Fruit fly (Drosophila melanogaster) whole organism, embryonic: ENCODE measurements around the gene clumsy.

Source experiments
- CG10543 ChIP-seq: fragments of 200-800 bp; sonication (Bioruptor generic); optimal IDR thresholded peaks from 3 replicates; lab custom pipeline; 2017; ENCODE audit warnings: missing biosample characterization, mild to moderate bottlenecking, missing genetic modification characterization, moderate library complexity
- CG12104 ChIP-seq: fragments of 200-800 bp; sonication (Bioruptor generic); optimal IDR thresholded peaks from 3 replicates; lab custom pipeline; 2016; ENCODE audit warnings: missing biosample characterization, missing genetic modification characterization
- CG12236 ChIP-seq: fragments of 200-800 bp; sonication (Bioruptor generic); optimal IDR thresholded peaks from 2 replicates; lab custom pipeline; 2016; ENCODE audit warnings: missing biosample characterization, missing genetic modification characterization
- CG12744 ChIP-seq: fragments of 200-800 bp; sonication (Bioruptor generic); optimal IDR thresholded peaks from 2 replicates; lab custom pipeline; 2016; ENCODE audit warnings: missing biosample characterization, missing genetic modification characterization
- CG14710 ChIP-seq: fragments of 200-800 bp; sonication (Bioruptor generic); optimal IDR thresholded peaks from 3 replicates; lab custom pipeline; 2019; ENCODE audit warnings: missing biosample characterization, mild to moderate bottlenecking, missing genetic modification characterization, moderate library complexity
- CG15479 ChIP-seq: fragments of 200-800 bp; sonication (Bioruptor generic); optimal IDR thresholded peaks from 3 replicates; lab custom pipeline; 2019; ENCODE audit warnings: missing biosample characterization, mild to moderate bottlenecking, missing genetic modification characterization, moderate library complexity
- CG15696 ChIP-seq: fragments of 200-800 bp; sonication (Bioruptor generic); optimal IDR thresholded peaks from 2 replicates; lab custom pipeline; 2019; ENCODE audit warnings: missing biosample characterization, mild to moderate bottlenecking, missing genetic modification characterization, moderate library complexity
- CG17328 ChIP-seq: fragments of 200-800 bp; sonication (Bioruptor generic); IDR thresholded peaks from 2 replicates; pipeline ENCODE4 v1.3.6; 2022; ENCODE audit warnings: missing biosample characterization, missing genetic modification characterization
- CG17385 ChIP-seq: fragments of 200-800 bp; sonication (Bioruptor generic); optimal IDR thresholded peaks from 3 replicates; lab custom pipeline; 2018; ENCODE audit warnings: missing biosample characterization, mild to moderate bottlenecking, missing genetic modification characterization
- CG17802 ChIP-seq: fragments of 200-800 bp; sonication (Bioruptor generic); optimal IDR thresholded peaks from 2 replicates; lab custom pipeline; 2018; ENCODE audit warnings: missing biosample characterization, mild to moderate bottlenecking, missing genetic modification characterization, moderate library complexity
- CG18011 ChIP-seq: fragments of 200-800 bp; sonication (Bioruptor generic); optimal IDR thresholded peaks from 2 replicates; lab custom pipeline; 2017; ENCODE audit warnings: missing biosample characterization, missing genetic modification characterization, mild to moderate bottlenecking, moderate library complexity, missing genotype
- CG30431 ChIP-seq: fragments of 200-800 bp; sonication (Bioruptor generic); optimal IDR thresholded peaks from 2 replicates; lab custom pipeline; 2017; ENCODE audit warnings: missing biosample characterization, missing genetic modification characterization
- CG33213 ChIP-seq: fragments of 200-800 bp; sonication (Bioruptor generic); optimal IDR thresholded peaks from 3 replicates; lab custom pipeline; 2016; ENCODE audit warnings: missing biosample characterization, missing genetic modification characterization
- CG3407 ChIP-seq: fragments of 200-800 bp; sonication (Bioruptor generic); optimal IDR thresholded peaks from 2 replicates; lab custom pipeline; 2018; ENCODE audit warnings: missing biosample characterization, mild to moderate bottlenecking, missing genetic modification characterization
- CG4328 ChIP-seq: fragments of 200-800 bp; sonication (Bioruptor generic); optimal IDR thresholded peaks from 3 replicates; lab custom pipeline; 2017; ENCODE audit warnings: missing biosample characterization, missing genetic modification reagents, missing genetic modification characterization
- CG4707 ChIP-seq: fragments of 200-800 bp; sonication (Bioruptor generic); optimal IDR thresholded peaks from 2 replicates; lab custom pipeline; 2018; ENCODE audit warnings: missing biosample characterization, mild to moderate bottlenecking, missing genetic modification characterization, moderate library complexity
- CG6791 ChIP-seq: fragments of 200-800 bp; sonication (Bioruptor generic); IDR thresholded peaks from 3 replicates; pipeline ENCODE4 v1.3.6; 2022; ENCODE audit warnings: missing biosample characterization, missing genetic modification characterization; ENCODE audit not compliant: partially characterized antibody
- CG6813 ChIP-seq: fragments of 200-800 bp; sonication (Bioruptor generic); optimal IDR thresholded peaks from 2 replicates; lab custom pipeline; 2017; ENCODE audit warnings: missing biosample characterization, missing genetic modification characterization, mild to moderate bottlenecking, moderate library complexity, missing genetic modification reagents
- CG7786 ChIP-seq: fragments of 200-800 bp; sonication (Bioruptor generic); optimal IDR thresholded peaks from 2 replicates; lab custom pipeline; 2016; ENCODE audit warnings: missing biosample characterization, missing genetic modification characterization
- CG8924 ChIP-seq: fragments of 200-800 bp; optimal IDR thresholded peaks from 3 replicates; lab custom pipeline; 2019; ENCODE audit warnings: missing biosample characterization, mild to moderate bottlenecking, missing genetic modification characterization, moderate library complexity
- CG9609 ChIP-seq: fragments of 200-800 bp; sonication (Bioruptor generic); optimal IDR thresholded peaks from 3 replicates; lab custom pipeline; 2016; ENCODE audit warnings: missing biosample characterization, missing genetic modification characterization
- CG9932 ChIP-seq: fragments of 200-800 bp; sonication (Bioruptor generic); IDR thresholded peaks from 2 replicates; pipeline ENCODE4 v1.3.6; 2022; ENCODE audit warnings: missing biosample characterization, missing genetic modification characterization
- Chrac-16 ChIP-seq: fragments of 200-800 bp; sonication (Bioruptor generic); optimal IDR thresholded peaks from 3 replicates; lab custom pipeline; 2016; ENCODE audit warnings: missing biosample characterization, missing genetic modification characterization
- Doc2 ChIP-seq: fragments of 200-800 bp; sonication (Bioruptor generic); IDR thresholded peaks from 2 replicates; pipeline ENCODE4 v1.3.6; 2022; ENCODE audit warnings: missing biosample characterization, missing genetic modification characterization
- Drgx ChIP-seq: fragments of 200-800 bp; sonication (Bioruptor generic); IDR thresholded peaks from 2 replicates; pipeline ENCODE4 v1.3.6; 2022; ENCODE audit warnings: missing biosample characterization, missing genetic modification characterization
- Gug ChIP-seq: fragments of 200-800 bp; sonication (Bioruptor generic); IDR thresholded peaks from 4 replicates; pipeline ENCODE4 v1.3.6; 2022; ENCODE audit warnings: missing biosample characterization, missing genetic modification characterization
- Hr39 ChIP-seq: fragments of >200 bp; optimal IDR thresholded peaks from 2 replicates; lab custom pipeline; 2017
- Lpt ChIP-seq: fragments of >200 bp; optimal IDR thresholded peaks from 2 replicates; lab custom pipeline; 2018; ENCODE audit warnings: missing biosample characterization, missing genetic modification characterization
- Myb ChIP-seq: fragments of 200-800 bp; sonication (Bioruptor generic); optimal IDR thresholded peaks from 2 replicates; lab custom pipeline; 2016; ENCODE audit warnings: missing biosample characterization, missing genetic modification characterization
- Rfx ChIP-seq: fragments of 200-800 bp; sonication (Bioruptor generic); IDR thresholded peaks from 2 replicates; pipeline ENCODE4 v1.3.6; 2022; ENCODE audit warnings: missing biosample characterization, missing genetic modification characterization
- abd-A ChIP-seq: fragments of 200-800 bp; sonication (Bioruptor generic); optimal IDR thresholded peaks from 3 replicates; lab custom pipeline; 2019; ENCODE audit warnings: missing biosample characterization, mild to moderate bottlenecking, missing genetic modification characterization, moderate library complexity
- chinmo ChIP-seq: fragments of 200-800 bp; sonication (Bioruptor generic); IDR thresholded peaks from 4 replicates; pipeline ENCODE4 v1.3.6; 2022; ENCODE audit warnings: missing biosample characterization, missing genetic modification characterization; ENCODE audit not compliant: partially characterized antibody
- cwo ChIP-seq: fragments of 200-800 bp; sonication (Bioruptor generic); optimal IDR thresholded peaks from 3 replicates; lab custom pipeline; 2017; ENCODE audit warnings: missing biosample characterization, missing genetic modification characterization, mild to moderate bottlenecking, moderate library complexity, missing genetic modification reagents
- dimm ChIP-seq: fragments of 200-800 bp; sonication (Bioruptor generic); IDR thresholded peaks from 2 replicates; pipeline ENCODE4 v1.3.6; 2022; ENCODE audit warnings: missing biosample characterization, missing genetic modification characterization
- eyg ChIP-seq: fragments of 200-800 bp; sonication (Bioruptor generic); optimal IDR thresholded peaks from 3 replicates; lab custom pipeline; 2016; ENCODE audit warnings: missing biosample characterization, missing genetic modification characterization
- h ChIP-seq: fragments of >200 bp; optimal IDR thresholded peaks from 2 replicates; lab custom pipeline; 2017
- lab ChIP-seq: fragments of 200-800 bp; sonication (Bioruptor generic); optimal IDR thresholded peaks from 3 replicates; lab custom pipeline; 2017; ENCODE audit warnings: missing biosample characterization, missing genetic modification characterization, mild to moderate bottlenecking, moderate library complexity, missing genetic modification reagents
- mam ChIP-seq: fragments of 200-800 bp; sonication (Bioruptor generic); optimal IDR thresholded peaks from 3 replicates; lab custom pipeline; 2016; ENCODE audit warnings: missing biosample characterization, missing genetic modification characterization
- pb ChIP-seq: fragments of 200-800 bp; sonication (Bioruptor generic); optimal IDR thresholded peaks from 3 replicates; lab custom pipeline; 2016; ENCODE audit warnings: missing biosample characterization, missing genetic modification characterization
- peb ChIP-seq: fragments of 200-800 bp; sonication (Bioruptor generic); IDR thresholded peaks from 2 replicates; pipeline ENCODE4 v1.3.6; 2022; ENCODE audit warnings: missing biosample characterization, missing genetic modification characterization
- pfk ChIP-seq: fragments of 200-800 bp; sonication (Bioruptor generic); optimal IDR thresholded peaks from 2 replicates; lab custom pipeline; 2018; ENCODE audit warnings: missing biosample characterization, mild to moderate bottlenecking, missing genetic modification characterization, moderate library complexity
- ranshi ChIP-seq: fragments of 200-800 bp; sonication (Bioruptor generic); IDR thresholded peaks from 2 replicates; pipeline ENCODE4 v1.3.6; 2022; ENCODE audit warnings: missing biosample characterization, missing genetic modification characterization
- seq ChIP-seq: fragments of 200-800 bp; sonication (Bioruptor generic); IDR thresholded peaks from 2 replicates; pipeline ENCODE4 v1.3.6; 2022; ENCODE audit warnings: missing biosample characterization, missing genetic modification characterization
- slp2 ChIP-seq: fragments of 200-800 bp; sonication (Bioruptor generic); optimal IDR thresholded peaks from 2 replicates; lab custom pipeline; 2016; ENCODE audit warnings: missing biosample characterization, missing genetic modification characterization
- stwl ChIP-seq: fragments of 200-800 bp; sonication (Bioruptor generic); optimal IDR thresholded peaks from 3 replicates; lab custom pipeline; 2018; ENCODE audit warnings: missing biosample characterization, mild to moderate bottlenecking, missing genetic modification characterization, moderate library complexity
- tin ChIP-seq: fragments of 200-800 bp; sonication (Bioruptor generic); optimal IDR thresholded peaks from 3 replicates; lab custom pipeline; 2016; ENCODE audit warnings: missing biosample characterization, missing genetic modification characterization
- tna ChIP-seq: fragments of 200-800 bp; sonication (Bioruptor generic); IDR thresholded peaks from 2 replicates; pipeline ENCODE4 v1.3.6; 2022; ENCODE audit warnings: missing biosample characterization, missing genetic modification characterization; ENCODE audit not compliant: partially characterized antibody
- ttk ChIP-seq: fragments of 200-800 bp; sonication (Bioruptor generic); IDR thresholded peaks from 2 replicates; pipeline ENCODE4 v2.1.2; 2022; ENCODE audit warnings: missing biosample characterization, missing genetic modification characterization
- unpg ChIP-seq: fragments of 200-800 bp; sonication (Bioruptor generic); optimal IDR thresholded peaks from 3 replicates; lab custom pipeline; 2018; ENCODE audit warnings: missing biosample characterization, mild to moderate bottlenecking, missing genetic modification characterization, moderate library complexity
- vfl ChIP-seq: fragments of 200-800 bp; sonication (Bioruptor generic); optimal IDR thresholded peaks from 2 replicates; lab custom pipeline; 2016; ENCODE audit warnings: missing biosample characterization, missing genetic modification characterization
- wek ChIP-seq: fragments of 200-800 bp; sonication (Bioruptor generic); optimal IDR thresholded peaks from 3 replicates; lab custom pipeline; 2018; ENCODE audit warnings: missing biosample characterization, mild to moderate bottlenecking, missing genetic modification characterization, moderate library complexity
- wor ChIP-seq: fragments of 200-800 bp; sonication (Bioruptor generic); IDR thresholded peaks from 2 replicates; pipeline ENCODE4 v1.3.6; 2022; ENCODE audit warnings: missing biosample characterization, missing genetic modification characterization

Gene clumsy

DNA sequence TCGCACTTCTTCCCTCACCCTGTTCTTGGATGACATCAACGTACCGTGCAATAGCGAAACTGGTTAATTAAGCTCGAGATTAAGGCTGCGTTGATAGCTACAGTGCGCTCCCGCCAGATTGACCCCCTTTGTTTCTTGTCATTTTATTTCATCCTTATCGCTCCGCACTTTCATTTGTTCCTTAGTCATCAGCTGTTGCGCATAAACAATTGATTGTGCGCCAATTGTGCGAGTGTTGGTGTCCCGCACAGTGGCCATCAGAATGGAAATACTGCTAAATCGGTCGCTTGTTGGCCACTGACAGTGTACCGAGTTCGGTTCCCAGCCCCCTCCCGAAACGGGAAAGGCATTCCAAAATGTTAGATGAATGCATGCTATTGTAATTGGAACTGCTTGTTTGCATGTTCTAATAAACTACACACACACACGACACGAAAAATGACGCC, 13.4 kb downstream of the clumsy start (continued):
- peak; percentile 35 for TF ChIP-seq lab (GFP tag; lab: Kevin White, UChicago)
- no peak for TF ChIP-seq CG15696 (tag; lab: Kevin White, UChicago)
- TF ChIP-seq CG9609 (GFP tag; lab: Kevin White, UChicago), result no peak
- TF ChIP-seq CG4707, result peak; percentile 29
- TF ChIP-seq h (lab: Kevin White, UChicago), result no peak
- no peak for TF ChIP-seq ranshi
- TF ChIP-seq CG10543, result peak; percentile 62
- TF ChIP-seq CG33213 (GFP tag; lab: Kevin White, UChicago), result no peak
- no peak for TF ChIP-seq tna (GFP tag; lab: Robert Waterston, UW)
- TF ChIP-seq mam (GFP tag; lab: Kevin White, UChicago), result no peak
- peak; percentile 15; the same call in 1 of the 2 replicates for TF ChIP-seq CG17328 (GFP tag; lab: Robert Waterston, UW)
- no peak for TF ChIP-seq stwl (tag; lab: Kevin White, UChicago)
- no peak for TF ChIP-seq slp2 (GFP tag; lab: Kevin White, UChicago)
- no peak for TF ChIP-seq Chrac-16
- TF ChIP-seq Rfx (GFP tag; lab: Robert Waterston, UW), result peak; percentile 21; the same call in 1 of the 2 replicates
- no peak for TF ChIP-seq CG12744 (GFP tag; lab: Kevin White, UChicago)
- TF ChIP-seq Drgx (GFP tag; lab: Robert Waterston, UW), result 0 out of 2 replicates have a peak, but pooled peaks have one; percentile 28
- TF ChIP-seq Myb, result no peak
- no peak for TF ChIP-seq CG17802 (tag; lab: Kevin White, UChicago)
- TF ChIP-seq CG7786 (GFP tag; lab: Kevin White, UChicago), result no peak
- no peak for TF ChIP-seq CG18011
- no peak for TF ChIP-seq Gug (GFP tag; lab: Robert Waterston, UW)
- no peak for TF ChIP-seq wek (GFP tag; lab: Kevin White, UChicago)
- no peak for TF ChIP-seq Doc2 (GFP tag; lab: Robert Waterston, UW)
- TF ChIP-seq CG3407 (GFP tag; lab: Kevin White, UChicago), result no peak
- TF ChIP-seq Hr39 (lab: Kevin White, UChicago), result no peak
- TF ChIP-seq CG12236 (GFP tag; lab: Kevin White, UChicago), result no peak
- TF ChIP-seq dimm (GFP tag; lab: Robert Waterston, UW), result no peak
- TF ChIP-seq abd-A (tag; lab: Kevin White, UChicago), result peak; percentile 18
- peak; percentile 3 for TF ChIP-seq CG6813 (GFP tag; lab: Kevin White, UChicago)
- no peak for TF ChIP-seq CG12104
- TF ChIP-seq ttk (GFP tag; lab: Robert Waterston, UW), result no peak
- TF ChIP-seq wor (GFP tag; lab: Robert Waterston, UW), result no peak
- 0 out of 2 replicates have a peak, but pooled peaks have one; percentile 21 for TF ChIP-seq seq (GFP tag; lab: Robert Waterston, UW)
- TF ChIP-seq CG6791 (GFP tag; lab: Robert Waterston, UW), result 0 out of 3 replicates have a peak, but pooled peaks have one; percentile 23
- TF ChIP-seq unpg (GFP tag; lab: Kevin White, UChicago), result no peak
- no peak for TF ChIP-seq vfl (GFP tag; lab: Kevin White, UChicago)
- no peak for TF ChIP-seq CG9932 (GFP tag; lab: Robert Waterston, UW)
- TF ChIP-seq CG17385 (GFP tag; lab: Kevin White, UChicago), result peak; percentile 15
- TF ChIP-seq cwo (GFP tag; lab: Kevin White, UChicago), result peak; percentile 29
- TF ChIP-seq chinmo (GFP tag; lab: Robert Waterston, UW), result 0 out of 4 replicates have a peak, but pooled peaks have one; percentile 61
- TF ChIP-seq Lpt (GFP tag; lab: Kevin White, UChicago), result no peak
- TF ChIP-seq peb (GFP tag; lab: Robert Waterston, UW), result no peak
- no peak for TF ChIP-seq CG30431 (GFP tag; lab: Kevin White, UChicago)
- peak; percentile 5 for TF ChIP-seq CG4328 (GFP tag; lab: Kevin White, UChicago)
- no peak for TF ChIP-seq pb (GFP tag; lab: Kevin White, UChicago)
- TF ChIP-seq CG15479 (GFP tag; lab: Kevin White, UChicago), result peak; percentile 39
- TF ChIP-seq tin (GFP tag; lab: Kevin White, UChicago), result no peak
- peak; percentile 42 for TF ChIP-seq pfk
- no peak for TF ChIP-seq CG14710 (tag; lab: Kevin White, UChicago)
- TF ChIP-seq eyg, result peak; percentile 12
- no peak for TF ChIP-seq CG8924
